Worm (Caenorhabditis elegans): ENCODE data around the gene pccb-1.

Gene pccb-1

ce11 chrX:3117204-3117603, 27.9 kb downstream of the pccb-1 start (continued):
- TF ChIP-seq unc-62 (GFP tag; optimal IDR thresholded peaks at IDR 0.05 in 1 of 2) (no peak), unc-62 (tag; optimal IDR thresholded peaks at IDR 0.05) (no peak), nhr-48 (tag; optimal IDR thresholded peaks at IDR 0.05) (peak; percentile 77), nhr-76 (tag; optimal IDR thresholded peaks at IDR 0.05) (no peak), mxl-2 (GFP tag; conservative IDR thresholded peaks at IDR 0.05) (no peak), nhr-111 (GFP tag; optimal IDR thresholded peaks at IDR 0.05) (no peak), snpc-4 (tag; optimal IDR thresholded peaks at IDR 0.05) (no peak), lin-13 (GFP tag; optimal IDR thresholded peaks at IDR 0.05) (no peak), mdl-1 (tag; optimal IDR thresholded peaks at IDR 0.05) (no peak), aly-2 (tag; optimal IDR thresholded peaks at IDR 0.05) (no peak), sdz-12 (GFP tag; optimal IDR thresholded peaks at IDR 0.05) (no peak), saeg-2 (GFP tag; IDR thresholded peaks at IDR 0.05) (0 out of 2 replicates have a peak, but pooled peaks have one; percentile 30), nhr-77 (tag; optimal IDR thresholded peaks at IDR 0.05) (peak; percentile 13), nhr-11 (tag; optimal IDR thresholded peaks at IDR 0.05) (no peak), lin-29 (GFP tag; IDR thresholded peaks at IDR 0.05) (no peak), duxl-1 (tag; optimal IDR thresholded peaks at IDR 0.05; ENCODE audit: poor library complexity) (peak; percentile 40), hlh-11 (tag; optimal IDR thresholded peaks at IDR 0.05) (peak; percentile 77), F10B5.3 (tag; optimal IDR thresholded peaks at IDR 0.05) (no peak), zfp-2 (tag; optimal IDR thresholded peaks at IDR 0.05) (no peak), mes-2 (tag; optimal IDR thresholded peaks at IDR 0.05; ENCODE audit: poor library complexity, severe bottlenecking) (no peak), F26F4.8 (GFP tag; conservative IDR thresholded peaks at IDR 0.05) (no peak), egl-43 (GFP tag; IDR thresholded peaks at IDR 0.05) (no peak), T26A8.4 (GFP tag; IDR thresholded peaks at IDR 0.05) (peak; percentile 8; the same call in 1 of the 2 replicates), lin-38 (GFP tag; IDR thresholded peaks at IDR 0.05) (no peak), ceh-82 (tag; optimal IDR thresholded peaks at IDR 0.05) (no peak), tag-97 (GFP tag; IDR thresholded peaks at IDR 0.05) (no peak), daf-19 (GFP tag; conservative IDR thresholded peaks at IDR 0.05) (no peak), egl-27 (tag; optimal IDR thresholded peaks at IDR 0.05) (no peak), ceh-62 (tag; optimal IDR thresholded peaks at IDR 0.05) (no peak), daf-8 (GFP tag; IDR thresholded peaks at IDR 0.05) (no peak), lin-1 (GFP tag; IDR thresholded peaks at IDR 0.05) (0 out of 2 replicates have a peak, but pooled peaks have one; percentile 26), daf-16 (GFP tag; optimal IDR thresholded peaks at IDR 0.05) (peak in 1 of 2 experiments; percentile 48), daf-16 (tag; optimal IDR thresholded peaks at IDR 0.05) (peak; percentile 100), Y75B8A.6 (GFP tag; IDR thresholded peaks at IDR 0.05) (no peak), nhr-10 (tag; optimal IDR thresholded peaks at IDR 0.05) (no peak), hlh-30 (tag; optimal IDR thresholded peaks at IDR 0.05; ENCODE audit: insufficient read depth) (peak; percentile 13), nhr-25 (tag; optimal IDR thresholded peaks at IDR 0.05; ENCODE audit: borderline replicate concordance, insufficient read depth) (no peak), daf-12 (tag; optimal IDR thresholded peaks at IDR 0.05) (no peak), ctbp-1 (GFP tag; IDR thresholded peaks at IDR 0.05) (no peak), lim-7 (GFP tag; IDR thresholded peaks at IDR 0.05) (no peak), tra-1 (GFP tag; IDR thresholded peaks at IDR 0.05) (peak; percentile 72), set-16 (GFP tag; IDR thresholded peaks at IDR 0.05) (no peak), ces-1 (GFP tag; optimal IDR thresholded peaks at IDR 0.05) (no peak), mep-1 (tag; optimal IDR thresholded peaks at IDR 0.05) (peak; percentile 66)
